Worm (Caenorhabditis elegans) whole organism, young adult: Measurements from ENCODE around the gene pes-9.
A peak's percentile ranks its signal among the peaks of the same experiment; 100 is the strongest.

Experiments used
- B0261.1 ChIP-seq: sonication (generic microtip); optimal IDR thresholded peaks from 2 replicates; lab custom pipeline; 2016; ENCODE audit warnings: mild to moderate bottlenecking, missing genetic modification characterization, moderate library complexity, missing compliant biosample characterization
- C06A6.2 ChIP-seq: fragments of 200-800 bp; sonication (Bioruptor generic); conservative IDR thresholded peaks from 2 replicates; pipeline ENCODE4 v1.3.6; 2022; ENCODE audit warnings: missing genetic modification characterization, missing compliant biosample characterization
- C17E4.6 ChIP-seq: fragments of 200-800 bp; sonication (Bioruptor generic); IDR thresholded peaks from 2 replicates; pipeline ENCODE4 v1.3.6; 2022; ENCODE audit warnings: missing genetic modification reagents, missing genetic modification characterization, missing compliant biosample characterization
- D2030.7 ChIP-seq: fragments of 200-800 bp; sonication (Bioruptor generic); IDR thresholded peaks from 2 replicates; pipeline ENCODE4 v1.3.6; 2022; ENCODE audit warnings: missing genetic modification reagents, missing genetic modification characterization, missing compliant biosample characterization
- F10E7.11 ChIP-seq: sonication (generic microtip); optimal IDR thresholded peaks from 2 replicates; lab custom pipeline; 2017; ENCODE audit warnings: mild to moderate bottlenecking, missing genetic modification characterization, moderate library complexity, missing compliant biosample characterization
- F23B12.7 ChIP-seq: sonication (generic microtip); optimal IDR thresholded peaks from 2 replicates; lab custom pipeline; 2017; ENCODE audit warnings: missing genetic modification characterization, mild to moderate bottlenecking, missing compliant biosample characterization, antibody characterized with exemption, moderate library complexity; ENCODE audit not compliant: insufficient read depth
- F57C9.4 ChIP-seq: sonication (generic microtip); optimal IDR thresholded peaks from 2 replicates; lab custom pipeline; 2017; ENCODE audit warnings: mild to moderate bottlenecking, missing genetic modification characterization, missing compliant biosample characterization
- Y79H2A.3 ChIP-seq: fragments of 200-800 bp; sonication (Bioruptor generic); conservative IDR thresholded peaks from 2 replicates; pipeline ENCODE4 v1.3.6; 2022; ENCODE audit warnings: missing genetic modification reagents, missing genetic modification characterization, missing compliant biosample characterization
- akir-1 ChIP-seq: fragments of 200-800 bp; sonication (Bioruptor generic); optimal IDR thresholded peaks from 2 replicates; lab custom pipeline; 2018; ENCODE audit warnings: mild to moderate bottlenecking, missing genetic modification characterization, moderate library complexity, missing compliant biosample characterization
- athp-1 ChIP-seq: sonication (generic microtip); optimal IDR thresholded peaks from 2 replicates; lab custom pipeline; 2017; ENCODE audit warnings: mild to moderate bottlenecking, missing genetic modification characterization, missing compliant biosample characterization
- attf-5 ChIP-seq: fragments of 200-800 bp; sonication (Bioruptor generic); optimal IDR thresholded peaks from 2 replicates; lab custom pipeline; 2018; ENCODE audit warnings: mild to moderate bottlenecking, missing genetic modification characterization, missing compliant biosample characterization
- bed-1 ChIP-seq: fragments of 200-800 bp; sonication (Bioruptor generic); IDR thresholded peaks from 2 replicates; pipeline ENCODE4 v1.3.6; 2022; ENCODE audit warnings: missing genetic modification reagents, missing genetic modification characterization, missing compliant biosample characterization
- ccch-3 ChIP-seq: fragments of 200-800 bp; sonication (Bioruptor generic); optimal IDR thresholded peaks from 2 replicates; lab custom pipeline; 2018; ENCODE audit warnings: mild to moderate bottlenecking, missing genetic modification characterization, missing compliant biosample characterization
- ceh-27 ChIP-seq: fragments of 200-800 bp; sonication (Bioruptor generic); optimal IDR thresholded peaks from 2 replicates; lab custom pipeline; 2018; ENCODE audit warnings: mild to moderate bottlenecking, missing genetic modification characterization, moderate library complexity, missing compliant biosample characterization
- ceh-91 ChIP-seq: fragments of 200-800 bp; sonication (Bioruptor generic); IDR thresholded peaks from 2 replicates; pipeline ENCODE4 v1.3.6; 2022; ENCODE audit warnings: missing genetic modification reagents, missing genetic modification characterization, missing compliant biosample characterization
- dpff-1 ChIP-seq: sonication (generic microtip); optimal IDR thresholded peaks from 2 replicates; lab custom pipeline; 2017; ENCODE audit warnings: mild to moderate bottlenecking, missing genetic modification characterization, missing compliant biosample characterization
- dpl-1 ChIP-seq: fragments of 150-350 bp; optimal IDR thresholded peaks from 2 replicates; lab custom pipeline; 2014; ENCODE audit warnings: missing biosample characterization, missing genetic modification reagents, missing genetic modification characterization
- egl-18 ChIP-seq: fragments of 200-800 bp; sonication (Bioruptor generic); IDR thresholded peaks from 2 replicates; pipeline ENCODE4 v1.3.6; 2022; ENCODE audit warnings: missing genetic modification reagents, missing genetic modification characterization, missing compliant biosample characterization
- ekl-4 ChIP-seq: fragments of 200-800 bp; sonication (Bioruptor generic); IDR thresholded peaks from 2 replicates; pipeline ENCODE4 v1.3.6; 2022; ENCODE audit warnings: missing genetic modification reagents, missing genetic modification characterization, missing compliant biosample characterization
- hlh-12 ChIP-seq: sonication (generic microtip); optimal IDR thresholded peaks from 2 replicates; lab custom pipeline; 2016; ENCODE audit warnings: missing genetic modification characterization, missing compliant biosample characterization
- hmg-20 ChIP-seq: fragments of 200-800 bp; sonication (Bioruptor generic); IDR thresholded peaks from 2 replicates; pipeline ENCODE4 v1.3.6; 2022; ENCODE audit warnings: missing genetic modification reagents, missing genetic modification characterization, missing compliant biosample characterization
- let-607 ChIP-seq, 2 experiments: fragments of 200-800 bp in 1 of 2; sonication (Bioruptor generic) in 1 of 2; sonication (generic microtip) in 1 of 2; optimal IDR thresholded peaks; 2 replicates each; lab custom pipeline; 2016 to 2018; ENCODE audit warnings: mild to moderate bottlenecking in 2 of 2, missing compliant biosample characterization in 2 of 2, missing genetic modification characterization in 2 of 2, moderate library complexity in 2 of 2, missing genotype in 1 of 2
- lin-35 ChIP-seq, 3 experiments: fragments of 150-350 bp in 2 of 3; sonication (generic microtip) in 1 of 3; optimal IDR thresholded peaks; 2 replicates each; lab custom pipeline; 2014 to 2018; ENCODE audit warnings: missing biosample characterization in 3 of 3, missing genetic modification characterization in 3 of 3, missing genetic modification reagents in 3 of 3
- madf-10 ChIP-seq: sonication (generic microtip); optimal IDR thresholded peaks from 2 replicates; lab custom pipeline; 2016; ENCODE audit warnings: mild to moderate bottlenecking, missing genetic modification characterization, missing compliant biosample characterization
- madf-6 ChIP-seq: fragments of 200-800 bp; sonication (Bioruptor generic); IDR thresholded peaks from 2 replicates; pipeline ENCODE4 v1.3.6; 2022; ENCODE audit warnings: missing genetic modification reagents, missing genetic modification characterization, missing compliant biosample characterization
- nfya-1 ChIP-seq: sonication (generic microtip); optimal IDR thresholded peaks from 2 replicates; lab custom pipeline; 2017; ENCODE audit warnings: antibody characterized with exemption, missing compliant biosample characterization, missing genetic modification characterization, borderline replicate concordance; ENCODE audit not compliant: insufficient read depth
- nfya-2 ChIP-seq: fragments of 200-800 bp; sonication (Bioruptor generic); IDR thresholded peaks from 2 replicates; pipeline ENCODE4 v1.3.6; 2022; ENCODE audit warnings: missing genetic modification reagents, missing genetic modification characterization, missing compliant biosample characterization
- nhr-179 ChIP-seq: sonication (generic microtip); optimal IDR thresholded peaks from 2 replicates; lab custom pipeline; 2016; ENCODE audit warnings: mild to moderate bottlenecking, missing genetic modification characterization, missing compliant biosample characterization
- nhr-27 ChIP-seq: fragments of 200-800 bp; sonication (Bioruptor generic); optimal IDR thresholded peaks from 2 replicates; lab custom pipeline; 2018; ENCODE audit warnings: mild to moderate bottlenecking, missing genetic modification characterization, moderate library complexity, missing compliant biosample characterization
- nhr-80 ChIP-seq: sonication (generic microtip); optimal IDR thresholded peaks from 2 replicates; lab custom pipeline; 2016; ENCODE audit warnings: missing genetic modification characterization, missing compliant biosample characterization
- nhr-90 ChIP-seq: sonication (generic microtip); optimal IDR thresholded peaks from 2 replicates; lab custom pipeline; 2016; ENCODE audit warnings: missing genotype, mild to moderate bottlenecking, missing genetic modification characterization, missing compliant biosample characterization
- pbrm-1 ChIP-seq: fragments of 200-800 bp; sonication (Bioruptor generic); IDR thresholded peaks from 2 replicates; pipeline ENCODE4 v1.3.6; 2022; ENCODE audit warnings: missing genetic modification reagents, missing genetic modification characterization, missing compliant biosample characterization
- snpc-1.1 ChIP-seq: sonication (generic microtip); optimal IDR thresholded peaks from 2 replicates; lab custom pipeline; 2017; ENCODE audit warnings: missing genetic modification characterization, mild to moderate bottlenecking, missing compliant biosample characterization, antibody characterized with exemption, moderate library complexity, missing genotype, missing genetic modification reagents; ENCODE audit not compliant: insufficient read depth
- snpc-1.3 ChIP-seq: sonication (generic microtip); optimal IDR thresholded peaks from 2 replicates; lab custom pipeline; 2017; ENCODE audit warnings: missing genetic modification characterization, mild to moderate bottlenecking, missing compliant biosample characterization, antibody characterized with exemption, moderate library complexity, missing genotype, missing genetic modification reagents; ENCODE audit not compliant: insufficient read depth
- snpc-4 ChIP-seq, 5 experiments: fragments of 150-350 bp in 1 of 5; sonication (generic microtip) in 4 of 5; optimal IDR thresholded peaks; 2 replicates each; lab custom pipeline; 2014 to 2018; ENCODE audit warnings: missing genetic modification characterization in 5 of 5, missing biosample characterization in 3 of 5, antibody characterized with exemption in 2 of 5, mild to moderate bottlenecking in 2 of 5, missing compliant biosample characterization in 2 of 5, missing genotype in 2 of 5, moderate library complexity in 2 of 5, missing genetic modification reagents in 1 of 5
- unc-62 ChIP-seq: fragments of 150-350 bp; optimal IDR thresholded peaks from 2 replicates; lab custom pipeline; 2014; ENCODE audit warnings: missing biosample characterization, missing genetic modification reagents, missing genetic modification characterization
- xnd-1 ChIP-seq: sonication (generic microtip); optimal IDR thresholded peaks from 2 replicates; lab custom pipeline; 2016; ENCODE audit warnings: missing genotype, missing genetic modification reagents, missing genetic modification characterization, missing compliant biosample characterization
- ztf-26 ChIP-seq: sonication (generic microtip); optimal IDR thresholded peaks from 2 replicates; lab custom pipeline; 2017; ENCODE audit warnings: missing genetic modification characterization, missing compliant biosample characterization

pes-9 gene

ce11 chrV:14612168-14612567 lies 15.3 kb upstream of the pes-9 start, which contains the start of the genes R11H6.5 and ccnk-1 (continued):
- TF ChIP-seq F23B12.7 (tag; lab: Kevin White, UChicago) (peak; percentile 59), C06A6.2 (GFP tag; lab: Robert Waterston, UW) (no peak), nhr-27 (tag; lab: Kevin White, UChicago) (no peak), madf-10 (tag; lab: Kevin White, UChicago) (no peak), snpc-1.1 (peak; percentile 16), ceh-27 (GFP tag; lab: Kevin White, UChicago) (no peak)

ce11 chrV:14610781-14611180 lies 13.9 kb upstream of the pes-9 start:
- TF ChIP-seq F57C9.4 (tag; lab: Kevin White, UChicago) (no peak), madf-6 (GFP tag; lab: Robert Waterston, UW) (no peak), nhr-179 (tag; lab: Kevin White, UChicago) (no peak), ekl-4 (GFP tag; lab: Robert Waterston, UW) (no peak), snpc-4 (GFP tag; optimal IDR thresholded peaks at IDR 0.05; lab: Kevin White, UChicago) (no peak), snpc-4 (tag; optimal IDR thresholded peaks at IDR 0.05; lab: Kevin White, UChicago) (no peak), attf-5 (GFP tag; lab: Kevin White, UChicago) (no peak), nhr-80 (tag; lab: Kevin White, UChicago) (no peak)

- no peak for TF ChIP-seq athp-1 (tag; lab: Kevin White, UChicago)
- TF ChIP-seq, all 124 proteins: peak for 0
These were observed 12.8 kb upstream of the pes-9 start, which contains the start of gene R11H6.4 for ce11 chrV:14609643-14610042. Gene R11H6.4, plus strand, starts transcription at chrV:14609943.

ce11 chrV:14603755-14604154 lies 6.9 kb upstream of the pes-9 start:
- TF ChIP-seq B0261.1 (no peak), ztf-26 (tag; lab: Kevin White, UChicago) (no peak), egl-18 (GFP tag; lab: Robert Waterston, UW) (no peak), xnd-1 (tag; lab: Kevin White, UChicago) (no peak), snpc-1.1 (no peak), hlh-12 (tag; lab: Kevin White, UChicago) (no peak), nfya-1 (tag; lab: Kevin White, UChicago) (no peak), pbrm-1 (GFP tag; lab: Robert Waterston, UW) (no peak), akir-1 (GFP tag; lab: Kevin White, UChicago) (no peak)

- TF ChIP-seq bed-1 (GFP tag; lab: Robert Waterston, UW): no peak
- TF ChIP-seq Y79H2A.3 (GFP tag; lab: Robert Waterston, UW): no peak
- no peak for TF ChIP-seq ceh-91 (GFP tag; lab: Robert Waterston, UW)
- TF ChIP-seq dpff-1 (tag; lab: Kevin White, UChicago): no peak
- no peak for TF ChIP-seq hmg-20
- TF ChIP-seq lin-35 (GFP tag; optimal IDR thresholded peaks at IDR 0.05; lab: Kevin White, UChicago): no peak
- TF ChIP-seq unc-62 (GFP tag; lab: Kevin White, UChicago): no peak
- TF ChIP-seq D2030.7: no peak
- no peak for TF ChIP-seq snpc-1.3 (tag; lab: Kevin White, UChicago)
- TF ChIP-seq nfya-2 (GFP tag; lab: Robert Waterston, UW): no peak
- TF ChIP-seq nfya-1 (tag; lab: Kevin White, UChicago): no peak
- TF ChIP-seq dpl-1: no peak
- TF ChIP-seq nhr-90 (tag; lab: Kevin White, UChicago): no peak
- TF ChIP-seq let-607 (tag; optimal IDR thresholded peaks at IDR 0.05; lab: Kevin White, UChicago): no peak
- no peak for TF ChIP-seq ztf-26 (tag; lab: Kevin White, UChicago)
- TF ChIP-seq F10E7.11: no peak
- TF ChIP-seq snpc-4 (GFP tag; optimal IDR thresholded peaks at IDR 0.05; lab: Kevin White, UChicago): no peak
- no peak for TF ChIP-seq snpc-4 (tag; optimal IDR thresholded peaks at IDR 0.05; lab: Kevin White, UChicago)
- no peak for TF ChIP-seq ccch-3 (GFP tag; lab: Kevin White, UChicago)
- TF ChIP-seq C17E4.6 (GFP tag; lab: Robert Waterston, UW): no peak
- TF ChIP-seq, all 124 proteins: peak for 0
These were observed 3.1 kb upstream of the pes-9 start, which contains the start of gene glb-22 for ce11 chrV:14599972-14600371. Gene glb-22, plus strand, starts transcription at chrV:14600272.
